Fruit fly (Drosophila melanogaster) whole organism, embryonic: ENCODE results near the gene Cyp313a1.
A peak's percentile ranks its signal among the peaks of the same experiment; 100 is the strongest.

Experiments
- CG11247 ChIP-seq: fragments of 200-800 bp; sonication (Bioruptor generic); IDR thresholded peaks from 2 replicates; pipeline ENCODE4 v1.3.6; 2022; ENCODE audit warnings: missing biosample characterization, missing genetic modification characterization
- CG12155 ChIP-seq: fragments of 200-800 bp; sonication (Bioruptor generic); optimal IDR thresholded peaks from 3 replicates; lab custom pipeline; 2016; ENCODE audit warnings: missing biosample characterization, missing genetic modification characterization
- CG12769 ChIP-seq: fragments of 200-800 bp; sonication (Bioruptor generic); optimal IDR thresholded peaks from 2 replicates; lab custom pipeline; 2019; ENCODE audit warnings: missing biosample characterization, mild to moderate bottlenecking, missing genetic modification characterization, moderate library complexity
- CG15479 ChIP-seq: fragments of 200-800 bp; sonication (Bioruptor generic); optimal IDR thresholded peaks from 3 replicates; lab custom pipeline; 2019; ENCODE audit warnings: missing biosample characterization, mild to moderate bottlenecking, missing genetic modification characterization, moderate library complexity
- CG17568 ChIP-seq: fragments of 200-800 bp; sonication (Bioruptor generic); optimal IDR thresholded peaks from 2 replicates; lab custom pipeline; 2018; ENCODE audit warnings: missing biosample characterization, mild to moderate bottlenecking, missing genetic modification characterization, moderate library complexity
- CG1792 ChIP-seq: fragments of 200-800 bp; sonication (Bioruptor generic); optimal IDR thresholded peaks from 2 replicates; lab custom pipeline; 2016; ENCODE audit warnings: missing biosample characterization, missing genetic modification characterization
- CG18011 ChIP-seq: fragments of 200-800 bp; sonication (Bioruptor generic); optimal IDR thresholded peaks from 2 replicates; lab custom pipeline; 2017; ENCODE audit warnings: missing biosample characterization, missing genetic modification characterization, mild to moderate bottlenecking, moderate library complexity, missing genotype
- CG18599 ChIP-seq: fragments of 200-800 bp; sonication (Bioruptor generic); optimal IDR thresholded peaks from 3 replicates; lab custom pipeline; 2017; ENCODE audit warnings: missing biosample characterization, missing genetic modification characterization, mild to moderate bottlenecking, moderate library complexity, missing genetic modification reagents
- CG32767 ChIP-seq: fragments of 200-800 bp; sonication (Bioruptor generic); IDR thresholded peaks from 2 replicates; pipeline ENCODE4 v1.3.6; 2022; ENCODE audit warnings: missing biosample characterization, missing genetic modification characterization
- CG33557 ChIP-seq: fragments of 200-800 bp; sonication (Bioruptor generic); optimal IDR thresholded peaks from 2 replicates; lab custom pipeline; 2019; ENCODE audit warnings: missing biosample characterization, mild to moderate bottlenecking, missing genetic modification characterization, moderate library complexity
- CG4328 ChIP-seq: fragments of 200-800 bp; sonication (Bioruptor generic); optimal IDR thresholded peaks from 3 replicates; lab custom pipeline; 2017; ENCODE audit warnings: missing biosample characterization, missing genetic modification reagents, missing genetic modification characterization
- CG4707 ChIP-seq: fragments of 200-800 bp; sonication (Bioruptor generic); optimal IDR thresholded peaks from 2 replicates; lab custom pipeline; 2018; ENCODE audit warnings: missing biosample characterization, mild to moderate bottlenecking, missing genetic modification characterization, moderate library complexity
- CG7357 ChIP-seq: fragments of 200-800 bp; sonication (Bioruptor generic); IDR thresholded peaks from 3 replicates; pipeline ENCODE4 v1.3.6; 2022; ENCODE audit warnings: missing biosample characterization, missing genetic modification characterization
- CG7372 ChIP-seq: fragments of 200-800 bp; sonication (Bioruptor generic); IDR thresholded peaks from 2 replicates; pipeline ENCODE4 v1.3.6; 2022; ENCODE audit warnings: missing biosample characterization, missing genetic modification characterization
- CG7839 ChIP-seq: fragments of 200-800 bp; sonication (Bioruptor generic); optimal IDR thresholded peaks from 3 replicates; lab custom pipeline; 2018; ENCODE audit warnings: missing biosample characterization, mild to moderate bottlenecking, missing genetic modification characterization, moderate library complexity
- CG7987 ChIP-seq: fragments of 200-800 bp; sonication (Bioruptor generic); optimal IDR thresholded peaks from 2 replicates; lab custom pipeline; 2018; ENCODE audit warnings: missing biosample characterization, mild to moderate bottlenecking, missing genetic modification characterization, moderate library complexity
- CG8765 ChIP-seq: fragments of 200-800 bp; sonication (Bioruptor generic); IDR thresholded peaks from 2 replicates; pipeline ENCODE4 v1.3.6; 2022; ENCODE audit warnings: missing biosample characterization, missing genetic modification characterization
- CG9609 ChIP-seq: fragments of 200-800 bp; sonication (Bioruptor generic); optimal IDR thresholded peaks from 3 replicates; lab custom pipeline; 2016; ENCODE audit warnings: missing biosample characterization, missing genetic modification characterization
- CG9817 ChIP-seq: fragments of 200-800 bp; sonication (Bioruptor generic); optimal IDR thresholded peaks from 2 replicates; lab custom pipeline; 2018; ENCODE audit warnings: missing biosample characterization, mild to moderate bottlenecking, missing genetic modification characterization, moderate library complexity
- Chrac-16 ChIP-seq: fragments of 200-800 bp; sonication (Bioruptor generic); optimal IDR thresholded peaks from 3 replicates; lab custom pipeline; 2016; ENCODE audit warnings: missing biosample characterization, missing genetic modification characterization
- Eip74EF ChIP-seq, 2 experiments: fragments of 200-800 bp in 1 of 2; fragments of >200 bp in 1 of 2; sonication (Bioruptor generic) in 1 of 2; optimal IDR thresholded peaks; 2 replicates each; lab custom pipeline; 2017 to 2019; ENCODE audit warnings: missing biosample characterization in 2 of 2, missing genetic modification characterization in 2 of 2, mild to moderate bottlenecking in 1 of 2, moderate library complexity in 1 of 2
- Gsc ChIP-seq: fragments of 200-800 bp; sonication (Bioruptor generic); IDR thresholded peaks from 2 replicates; pipeline ENCODE4 v1.3.6; 2022; ENCODE audit warnings: missing biosample characterization, missing genetic modification characterization
- HHEX ChIP-seq: fragments of 200-800 bp; sonication (Bioruptor generic); optimal IDR thresholded peaks from 3 replicates; lab custom pipeline; 2017; ENCODE audit warnings: missing biosample characterization, mild to moderate bottlenecking, missing genetic modification characterization, missing genetic modification reagents
- HmgD ChIP-seq: fragments of 200-800 bp; sonication (Bioruptor generic); optimal IDR thresholded peaks from 3 replicates; lab custom pipeline; 2016; ENCODE audit warnings: missing biosample characterization, missing genetic modification characterization
- Hmx ChIP-seq: fragments of 200-800 bp; sonication (Bioruptor generic); optimal IDR thresholded peaks from 2 replicates; lab custom pipeline; 2016; ENCODE audit warnings: missing biosample characterization, missing genetic modification characterization
- MBD-R2 ChIP-seq: fragments of 200-800 bp; sonication (Bioruptor generic); IDR thresholded peaks from 2 replicates; pipeline ENCODE4 v1.3.6; 2022; ENCODE audit warnings: missing biosample characterization, missing genetic modification characterization
- Tbp ChIP-seq: fragments of >200 bp; optimal IDR thresholded peaks from 2 replicates; lab custom pipeline; 2018; ENCODE audit warnings: missing biosample characterization, missing genetic modification characterization
- Trl ChIP-seq, 3 experiments: fragments of >200 bp in 2 of 3; fragments of 200-800 bp in 1 of 3; sonication (Bioruptor generic) in 1 of 3; optimal IDR thresholded peaks; 2 replicates in 1 of 3; 3 replicates in 2 of 3; lab custom pipeline; 2016 to 2017; ENCODE audit warnings: missing biosample characterization in 1 of 3, missing genetic modification characterization in 1 of 3
- Xrp1 ChIP-seq: fragments of 200-800 bp; sonication (Bioruptor generic); IDR thresholded peaks from 2 replicates; pipeline ENCODE4 v1.3.6; 2022; ENCODE audit warnings: missing biosample characterization, missing genetic modification characterization
- ato ChIP-seq: fragments of 200-800 bp; sonication (Bioruptor generic); IDR thresholded peaks from 2 replicates; pipeline ENCODE4 v1.3.6; 2022; ENCODE audit warnings: missing biosample characterization, missing genetic modification characterization; ENCODE audit not compliant: partially characterized antibody
- bcd ChIP-seq: fragments of 200-800 bp; sonication (Bioruptor generic); optimal IDR thresholded peaks from 2 replicates; lab custom pipeline; 2017; ENCODE audit warnings: missing biosample characterization, mild to moderate bottlenecking, missing genetic modification characterization
- chinmo ChIP-seq: fragments of 200-800 bp; sonication (Bioruptor generic); IDR thresholded peaks from 4 replicates; pipeline ENCODE4 v1.3.6; 2022; ENCODE audit warnings: missing biosample characterization, missing genetic modification characterization; ENCODE audit not compliant: partially characterized antibody
- chm ChIP-seq: fragments of 200-800 bp; sonication (Bioruptor generic); IDR thresholded peaks from 2 replicates; pipeline ENCODE4 v1.3.6; 2022; ENCODE audit warnings: missing biosample characterization, missing genetic modification characterization
- chn ChIP-seq: fragments of 200-800 bp; sonication (Bioruptor generic); optimal IDR thresholded peaks from 2 replicates; lab custom pipeline; 2016; ENCODE audit warnings: missing biosample characterization, missing genetic modification characterization
- fd64A ChIP-seq: fragments of 200-800 bp; sonication (Bioruptor generic); optimal IDR thresholded peaks from 3 replicates; lab custom pipeline; 2018; ENCODE audit warnings: missing biosample characterization, mild to moderate bottlenecking, missing genetic modification characterization
- gcm ChIP-seq: fragments of 200-800 bp; sonication (Bioruptor generic); optimal IDR thresholded peaks from 2 replicates; lab custom pipeline; 2019; ENCODE audit warnings: missing biosample characterization, mild to moderate bottlenecking, missing genetic modification characterization, moderate library complexity
- gcm2 ChIP-seq: fragments of 200-800 bp; sonication (Bioruptor generic); optimal IDR thresholded peaks from 2 replicates; lab custom pipeline; 2016; ENCODE audit warnings: missing biosample characterization, missing genetic modification characterization
- ken ChIP-seq: fragments of 200-800 bp; sonication (Bioruptor generic); IDR thresholded peaks from 3 replicates; pipeline ENCODE4 v1.3.6; 2022; ENCODE audit warnings: missing biosample characterization, missing genetic modification characterization
- mirr ChIP-seq: fragments of 200-800 bp; sonication (Bioruptor generic); optimal IDR thresholded peaks from 3 replicates; lab custom pipeline; 2018; ENCODE audit warnings: missing biosample characterization, mild to moderate bottlenecking, missing genetic modification characterization
- oc ChIP-seq: fragments of 200-800 bp; sonication (Bioruptor generic); optimal IDR thresholded peaks from 2 replicates; lab custom pipeline; 2018; ENCODE audit warnings: missing biosample characterization, mild to moderate bottlenecking, missing genetic modification characterization, moderate library complexity
- odd ChIP-seq: fragments of 200-800 bp; sonication (Bioruptor generic); optimal IDR thresholded peaks from 2 replicates; lab custom pipeline; 2017; ENCODE audit warnings: missing biosample characterization, mild to moderate bottlenecking, missing genetic modification characterization
- onecut ChIP-seq: fragments of 200-800 bp; sonication (Bioruptor generic); IDR thresholded peaks from 2 replicates; pipeline ENCODE4 v1.3.6; 2022; ENCODE audit warnings: missing biosample characterization, missing genetic modification characterization
- peb ChIP-seq: fragments of 200-800 bp; sonication (Bioruptor generic); IDR thresholded peaks from 2 replicates; pipeline ENCODE4 v1.3.6; 2022; ENCODE audit warnings: missing biosample characterization, missing genetic modification characterization
- pnt ChIP-seq: fragments of 200-800 bp; sonication (Bioruptor generic); optimal IDR thresholded peaks from 3 replicates; lab custom pipeline; 2016; ENCODE audit warnings: missing biosample characterization, missing genetic modification characterization
- repo ChIP-seq: fragments of 200-800 bp; sonication (Bioruptor generic); optimal IDR thresholded peaks from 2 replicates; lab custom pipeline; 2016; ENCODE audit warnings: missing biosample characterization, missing genetic modification characterization
- tap ChIP-seq: fragments of 200-800 bp; optimal IDR thresholded peaks from 3 replicates; lab custom pipeline; 2019; ENCODE audit warnings: missing biosample characterization, mild to moderate bottlenecking, missing genetic modification characterization, moderate library complexity
- tgo ChIP-seq: fragments of 200-800 bp; sonication (Bioruptor generic); IDR thresholded peaks from 3 replicates; pipeline ENCODE4 v1.3.6; 2022; ENCODE audit warnings: missing biosample characterization, missing genetic modification characterization
- tin ChIP-seq: fragments of 200-800 bp; sonication (Bioruptor generic); optimal IDR thresholded peaks from 3 replicates; lab custom pipeline; 2016; ENCODE audit warnings: missing biosample characterization, missing genetic modification characterization
- tio ChIP-seq: fragments of 200-800 bp; sonication (Bioruptor generic); optimal IDR thresholded peaks from 2 replicates; lab custom pipeline; 2017; ENCODE audit warnings: missing biosample characterization, missing genetic modification characterization, inconsistent platforms
- toy ChIP-seq: fragments of 200-800 bp; sonication (Bioruptor generic); IDR thresholded peaks from 2 replicates; pipeline ENCODE4 v1.3.6; 2022; ENCODE audit warnings: missing biosample characterization, missing genetic modification characterization

Gene Cyp313a1

dm6 chr3R:14558383-14558883, 37.6 kb downstream of the Cyp313a1 start (continued):
- TF ChIP-seq tin (GFP tag; lab: Kevin White, UChicago) (peak; percentile 89), MBD-R2 (GFP tag; lab: Robert Waterston, UW) (peak; percentile 62), CG12155 (peak; percentile 84), gcm2 (GFP tag; lab: Kevin White, UChicago) (peak; percentile 72), ato (no peak), CG7372 (GFP tag; lab: Robert Waterston, UW) (peak; percentile 83), HHEX (peak; percentile 94), gcm (GFP tag; lab: Kevin White, UChicago) (peak; percentile 91), ken (GFP tag; lab: Robert Waterston, UW) (peak; percentile 90), Hmx (GFP tag; lab: Kevin White, UChicago) (peak; percentile 80), chm (no peak), repo (GFP tag; lab: Kevin White, UChicago) (peak; percentile 87), CG15479 (GFP tag; lab: Kevin White, UChicago) (no peak), CG7839 (peak; percentile 93), tgo (GFP tag; lab: Robert Waterston, UW) (peak; percentile 84), onecut (GFP tag; lab: Robert Waterston, UW) (peak; percentile 85), toy (GFP tag; lab: Robert Waterston, UW) (no peak), CG4328 (peak; percentile 90), oc (tag; lab: Kevin White, UChicago) (peak; percentile 88), Eip74EF (GFP tag; optimal IDR thresholded peaks at IDR 0.05; lab: Kevin White, UChicago) (peak in 1 of 2 experiments; percentile 96), CG17568 (GFP tag; lab: Kevin White, UChicago) (peak; percentile 84), CG32767 (peak; percentile 89), CG33557 (GFP tag; lab: Kevin White, UChicago) (no peak), tap (tag; lab: Kevin White, UChicago) (peak; percentile 86), Xrp1 (GFP tag; lab: Robert Waterston, UW) (peak; percentile 82), chinmo (GFP tag; lab: Robert Waterston, UW) (no peak), Chrac-16 (GFP tag; lab: Kevin White, UChicago) (peak; percentile 87), Trl (optimal IDR thresholded peaks at IDR 0.05; lab: Kevin White, UChicago) (peak in 1 of 2 experiments; percentile 84), Trl (GFP tag; optimal IDR thresholded peaks at IDR 0.05; lab: Kevin White, UChicago) (peak; percentile 82), peb (GFP tag; lab: Robert Waterston, UW) (peak; percentile 73; the same call in 1 of the 2 replicates), CG7987 (GFP tag; lab: Kevin White, UChicago) (peak; percentile 75), HmgD (GFP tag; lab: Kevin White, UChicago) (peak; percentile 64), chn (GFP tag; lab: Kevin White, UChicago) (peak; percentile 83), mirr (GFP tag; lab: Kevin White, UChicago) (peak; percentile 64), CG18011 (GFP tag; lab: Kevin White, UChicago) (peak; percentile 79), Gsc (GFP tag; lab: Robert Waterston, UW) (0 out of 2 replicates have a peak, but pooled peaks have one; percentile 36), CG8765 (GFP tag; lab: Robert Waterston, UW) (peak; percentile 52; the same call in 1 of the 2 replicates), CG18599 (peak; percentile 97), odd (GFP tag; lab: Kevin White, UChicago) (peak; percentile 95), CG9817 (tag; lab: Kevin White, UChicago) (peak; percentile 90), CG1792 (GFP tag; lab: Kevin White, UChicago) (peak; percentile 83), pnt (GFP tag; lab: Kevin White, UChicago) (peak; percentile 84), CG11247 (GFP tag; lab: Robert Waterston, UW) (peak; percentile 80), tio (GFP tag; lab: Kevin White, UChicago) (peak; percentile 90), CG9609 (GFP tag; lab: Kevin White, UChicago) (peak; percentile 87), CG12769 (tag; lab: Kevin White, UChicago) (peak; percentile 77), CG7357 (GFP tag; lab: Robert Waterston, UW) (peak; percentile 77), CG4707 (peak; percentile 86), fd64A (GFP tag; lab: Kevin White, UChicago) (peak; percentile 61), bcd (GFP tag; lab: Kevin White, UChicago) (peak; percentile 94), Tbp (no peak)
